Fruit fly (Drosophila melanogaster) whole organism, embryonic: ENCODE data around the gene CG13097.
A peak's percentile ranks its signal among the peaks of the same experiment; 100 is the strongest.

ENCODE experiments used
- CG10321 ChIP-seq: fragments of 200-800 bp; sonication (Bioruptor generic); IDR thresholded peaks from 2 replicates; pipeline ENCODE4 v1.3.6; 2022; ENCODE audit warnings: missing biosample characterization, missing genetic modification characterization
- CG10543 ChIP-seq: fragments of 200-800 bp; sonication (Bioruptor generic); optimal IDR thresholded peaks from 3 replicates; lab custom pipeline; 2017; ENCODE audit warnings: missing biosample characterization, mild to moderate bottlenecking, missing genetic modification characterization, moderate library complexity
- CG11696 ChIP-seq: fragments of 200-800 bp; sonication (Bioruptor generic); IDR thresholded peaks from 2 replicates; pipeline ENCODE4 v1.3.6; 2022; ENCODE audit warnings: missing biosample characterization, missing genetic modification characterization
- CG12219 ChIP-seq: fragments of 200-800 bp; sonication (Bioruptor generic); optimal IDR thresholded peaks from 3 replicates; lab custom pipeline; 2018; ENCODE audit warnings: missing biosample characterization, mild to moderate bottlenecking, missing genetic modification characterization
- CG1233 ChIP-seq: fragments of 200-800 bp; sonication (Bioruptor generic); optimal IDR thresholded peaks from 4 replicates; lab custom pipeline; 2018; ENCODE audit warnings: missing biosample characterization, mild to moderate bottlenecking, missing genetic modification characterization
- CG13894 ChIP-seq: fragments of 200-800 bp; sonication (Bioruptor generic); optimal IDR thresholded peaks from 3 replicates; lab custom pipeline; 2018; ENCODE audit warnings: missing biosample characterization, mild to moderate bottlenecking, missing genetic modification characterization, moderate library complexity
- CG14014 ChIP-seq: fragments of 200-800 bp; sonication (Bioruptor generic); IDR thresholded peaks from 2 replicates; pipeline ENCODE4 v1.3.6; 2022; ENCODE audit warnings: missing biosample characterization, missing genetic modification characterization
- CG15011 ChIP-seq: fragments of 200-800 bp; sonication (Bioruptor generic); optimal IDR thresholded peaks from 3 replicates; lab custom pipeline; 2018; ENCODE audit warnings: missing biosample characterization, mild to moderate bottlenecking, missing genetic modification characterization
- CG31365 ChIP-seq: fragments of 200-800 bp; sonication (Bioruptor generic); optimal IDR thresholded peaks from 2 replicates; lab custom pipeline; 2018; ENCODE audit warnings: missing biosample characterization, mild to moderate bottlenecking, missing genetic modification characterization
- CG34376 ChIP-seq: fragments of 200-800 bp; sonication (Bioruptor generic); optimal IDR thresholded peaks from 2 replicates; lab custom pipeline; 2018; ENCODE audit warnings: missing biosample characterization, mild to moderate bottlenecking, missing genetic modification characterization
- CG5180 ChIP-seq: fragments of 200-800 bp; sonication (Bioruptor generic); optimal IDR thresholded peaks from 3 replicates; lab custom pipeline; 2017; ENCODE audit warnings: missing biosample characterization, missing genetic modification characterization, mild to moderate bottlenecking, moderate library complexity, missing genetic modification reagents
- CG7839 ChIP-seq: fragments of 200-800 bp; sonication (Bioruptor generic); optimal IDR thresholded peaks from 3 replicates; lab custom pipeline; 2018; ENCODE audit warnings: missing biosample characterization, mild to moderate bottlenecking, missing genetic modification characterization, moderate library complexity
- CG7987 ChIP-seq: fragments of 200-800 bp; sonication (Bioruptor generic); optimal IDR thresholded peaks from 2 replicates; lab custom pipeline; 2018; ENCODE audit warnings: missing biosample characterization, mild to moderate bottlenecking, missing genetic modification characterization, moderate library complexity
- CG9727 ChIP-seq: fragments of 200-800 bp; sonication (Bioruptor generic); optimal IDR thresholded peaks from 3 replicates; lab custom pipeline; 2017; ENCODE audit warnings: missing biosample characterization, mild to moderate bottlenecking, missing genetic modification characterization
- CoRest ChIP-seq: fragments of 200-800 bp; sonication (Bioruptor generic); optimal IDR thresholded peaks from 3 replicates; lab custom pipeline; 2018; ENCODE audit warnings: missing biosample characterization, mild to moderate bottlenecking, missing genetic modification characterization, moderate library complexity
- D19A ChIP-seq: fragments of 200-800 bp; optimal IDR thresholded peaks from 3 replicates; lab custom pipeline; 2019; ENCODE audit warnings: missing biosample characterization, mild to moderate bottlenecking, missing genetic modification characterization, moderate library complexity
- H15 ChIP-seq: fragments of 200-800 bp; sonication (Bioruptor generic); IDR thresholded peaks from 3 replicates; pipeline ENCODE4 v1.3.6; 2022; ENCODE audit warnings: missing biosample characterization, missing genetic modification characterization
- H2.0 ChIP-seq: fragments of 200-800 bp; sonication (Bioruptor generic); IDR thresholded peaks from 2 replicates; pipeline ENCODE4 v1.3.6; 2022; ENCODE audit warnings: missing biosample characterization, missing genetic modification characterization
- HLHmδ ChIP-seq: fragments of 200-800 bp; sonication (Bioruptor generic); optimal IDR thresholded peaks from 2 replicates; lab custom pipeline; 2018; ENCODE audit warnings: missing biosample characterization, mild to moderate bottlenecking, missing genetic modification characterization, moderate library complexity
- Hmr ChIP-seq: fragments of 200-800 bp; sonication (Bioruptor generic); optimal IDR thresholded peaks from 3 replicates; lab custom pipeline; 2017; ENCODE audit warnings: mild to moderate bottlenecking, missing biosample characterization, missing genetic modification reagents, missing genetic modification characterization
- Hr3 ChIP-seq: fragments of 200-800 bp; sonication (Bioruptor generic); optimal IDR thresholded peaks from 3 replicates; lab custom pipeline; 2016; ENCODE audit warnings: missing biosample characterization, missing genetic modification characterization
- Mes4 ChIP-seq: fragments of 200-800 bp; sonication (Bioruptor generic); optimal IDR thresholded peaks from 2 replicates; lab custom pipeline; 2016; ENCODE audit warnings: missing biosample characterization, missing genetic modification characterization
- Nf-YA ChIP-seq: fragments of 200-800 bp; sonication (Bioruptor generic); IDR thresholded peaks from 2 replicates; pipeline ENCODE4 v1.3.6; 2022; ENCODE audit warnings: missing biosample characterization, missing genetic modification characterization
- Oli ChIP-seq: fragments of 200-800 bp; sonication (Bioruptor generic); optimal IDR thresholded peaks from 2 replicates; lab custom pipeline; 2018; ENCODE audit warnings: missing biosample characterization, mild to moderate bottlenecking, missing genetic modification characterization, moderate library complexity
- Optix ChIP-seq: fragments of 200-800 bp; sonication (Bioruptor generic); IDR thresholded peaks from 3 replicates; pipeline ENCODE4 v1.3.6; 2022; ENCODE audit warnings: missing biosample characterization, missing genetic modification characterization
- Rfx ChIP-seq: fragments of 200-800 bp; sonication (Bioruptor generic); IDR thresholded peaks from 2 replicates; pipeline ENCODE4 v1.3.6; 2022; ENCODE audit warnings: missing biosample characterization, missing genetic modification characterization
- Sin3A ChIP-seq: fragments of >200 bp; optimal IDR thresholded peaks from 2 replicates; lab custom pipeline; 2018
- Sox100B ChIP-seq: fragments of 200-800 bp; sonication (Bioruptor generic); optimal IDR thresholded peaks from 3 replicates; lab custom pipeline; 2018; ENCODE audit warnings: missing biosample characterization, mild to moderate bottlenecking, missing genetic modification characterization
- Xbp1 ChIP-seq: fragments of 200-800 bp; sonication (Bioruptor generic); optimal IDR thresholded peaks from 3 replicates; lab custom pipeline; 2016; ENCODE audit warnings: missing biosample characterization, mild to moderate bottlenecking, missing genetic modification characterization
- ab ChIP-seq: fragments of 200-800 bp; sonication (Bioruptor generic); optimal IDR thresholded peaks from 2 replicates; lab custom pipeline; 2016; ENCODE audit warnings: missing biosample characterization, missing genetic modification characterization
- bab2 ChIP-seq: fragments of 200-800 bp; sonication (Bioruptor generic); optimal IDR thresholded peaks from 2 replicates; lab custom pipeline; 2016; ENCODE audit warnings: missing biosample characterization, missing genetic modification characterization
- cg ChIP-seq: fragments of 200-800 bp; sonication (Bioruptor generic); optimal IDR thresholded peaks from 3 replicates; lab custom pipeline; 2019; ENCODE audit warnings: missing biosample characterization, mild to moderate bottlenecking, missing genetic modification characterization, moderate library complexity
- ci ChIP-seq: fragments of 200-800 bp; sonication (Bioruptor generic); IDR thresholded peaks from 3 replicates; pipeline ENCODE4 v1.3.6; 2022; ENCODE audit warnings: missing biosample characterization, missing genetic modification characterization
- dmrt11E ChIP-seq: fragments of 200-800 bp; sonication (Bioruptor generic); optimal IDR thresholded peaks from 3 replicates; lab custom pipeline; 2018; ENCODE audit warnings: missing biosample characterization, mild to moderate bottlenecking, missing genetic modification characterization, moderate library complexity
- en ChIP-seq: fragments of 200-800 bp; sonication (Bioruptor generic); optimal IDR thresholded peaks from 2 replicates; lab custom pipeline; 2016; ENCODE audit warnings: missing biosample characterization, missing genetic modification characterization
- eve ChIP-seq, 2 experiments: fragments of >200 bp; optimal IDR thresholded peaks; 2 replicates each; lab custom pipeline; 2017; ENCODE audit warnings: missing biosample characterization in 2 of 2, missing genetic modification characterization in 2 of 2
- eyg ChIP-seq: fragments of 200-800 bp; sonication (Bioruptor generic); optimal IDR thresholded peaks from 3 replicates; lab custom pipeline; 2016; ENCODE audit warnings: missing biosample characterization, missing genetic modification characterization
- fu2 ChIP-seq: fragments of 200-800 bp; sonication (Bioruptor generic); optimal IDR thresholded peaks from 2 replicates; lab custom pipeline; 2016; ENCODE audit warnings: missing biosample characterization, missing genetic modification characterization
- gce ChIP-seq: fragments of 200-800 bp; sonication (Bioruptor generic); IDR thresholded peaks from 3 replicates; pipeline ENCODE4 v1.3.6; 2022; ENCODE audit warnings: missing biosample characterization, missing genetic modification characterization
- klu ChIP-seq: fragments of 200-800 bp; sonication (Bioruptor generic); IDR thresholded peaks from 2 replicates; pipeline ENCODE4 v1.3.6; 2022; ENCODE audit warnings: missing biosample characterization, missing genetic modification characterization
- lilli ChIP-seq: fragments of 200-800 bp; sonication (Bioruptor generic); optimal IDR thresholded peaks from 3 replicates; lab custom pipeline; 2016; ENCODE audit warnings: missing biosample characterization, missing genetic modification characterization
- nom ChIP-seq: fragments of 200-800 bp; sonication (Bioruptor generic); optimal IDR thresholded peaks from 2 replicates; lab custom pipeline; 2017; ENCODE audit warnings: missing biosample characterization, missing genetic modification characterization, mild to moderate bottlenecking, moderate library complexity, missing genetic modification reagents
- p53 ChIP-seq: fragments of 200-800 bp; sonication (Bioruptor generic); optimal IDR thresholded peaks from 2 replicates; lab custom pipeline; 2016; ENCODE audit warnings: missing biosample characterization, missing genetic modification characterization
- pan ChIP-seq, 4 experiments: fragments of >200 bp in 3 of 4; fragments of 200-800 bp in 1 of 4; sonication (Bioruptor generic) in 1 of 4; optimal IDR thresholded peaks in 3 of 4; IDR thresholded peaks in 1 of 4; 2 replicates each; pipeline versions ENCODE4 v1.3.6 to Lab custom; 2017 to 2022; ENCODE audit warnings: missing biosample characterization in 2 of 4, missing genetic modification characterization in 2 of 4, mixed read lengths in 1 of 4
- repo ChIP-seq: fragments of 200-800 bp; sonication (Bioruptor generic); optimal IDR thresholded peaks from 2 replicates; lab custom pipeline; 2016; ENCODE audit warnings: missing biosample characterization, missing genetic modification characterization
- sd ChIP-seq: fragments of 200-800 bp; sonication (Bioruptor generic); optimal IDR thresholded peaks from 3 replicates; lab custom pipeline; 2018; ENCODE audit warnings: missing biosample characterization, mild to moderate bottlenecking, missing genetic modification characterization, moderate library complexity
- tgo ChIP-seq: fragments of 200-800 bp; sonication (Bioruptor generic); IDR thresholded peaks from 3 replicates; pipeline ENCODE4 v1.3.6; 2022; ENCODE audit warnings: missing biosample characterization, missing genetic modification characterization
- tio ChIP-seq: fragments of 200-800 bp; sonication (Bioruptor generic); optimal IDR thresholded peaks from 2 replicates; lab custom pipeline; 2017; ENCODE audit warnings: missing biosample characterization, missing genetic modification characterization, inconsistent platforms
- trh ChIP-seq: fragments of 200-800 bp; sonication (Bioruptor generic); optimal IDR thresholded peaks from 2 replicates; lab custom pipeline; 2016; ENCODE audit warnings: missing biosample characterization, missing genetic modification characterization

CG13097 gene

DNA sequence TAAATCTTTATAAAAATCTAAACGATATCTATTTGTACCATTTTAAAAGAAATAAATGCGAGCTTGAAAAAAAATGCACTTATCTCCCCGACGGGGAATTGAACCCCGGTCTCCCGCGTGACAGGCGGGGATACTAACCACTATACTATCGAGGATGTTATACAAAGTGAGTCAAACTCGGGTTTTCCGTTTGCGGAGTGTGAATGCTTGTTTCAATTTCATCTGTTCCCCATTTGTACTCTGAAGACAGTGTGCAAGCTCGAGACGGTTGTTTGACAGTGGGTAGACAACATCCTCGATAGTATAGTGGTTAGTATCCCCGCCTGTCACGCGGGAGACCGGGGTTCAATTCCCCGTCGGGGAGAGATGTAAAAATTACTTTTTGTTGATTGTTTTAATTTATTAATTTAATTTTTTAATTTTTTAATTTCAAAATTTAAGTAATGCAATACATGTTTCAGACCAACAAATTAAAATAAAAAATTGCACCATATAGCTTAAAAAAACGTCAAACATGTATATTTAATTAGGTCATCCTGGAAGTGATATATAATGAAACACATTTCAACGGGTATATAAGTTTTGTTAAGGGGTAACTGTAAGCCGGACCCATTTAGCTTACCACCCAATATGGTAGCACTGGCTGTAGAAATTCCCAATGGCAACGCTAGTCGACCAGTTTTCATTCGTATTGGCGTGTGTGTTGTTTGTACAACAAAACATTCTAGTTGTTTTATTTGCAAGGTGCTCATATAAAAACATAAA, 27.0 kb upstream of the CG13097 start, which contains the start of gene Sema1a (continued):
- peak; percentile 22 for TF ChIP-seq ab (GFP tag; lab: Kevin White, UChicago)
- TF ChIP-seq CG1233 = peak; percentile 28
- TF ChIP-seq Oli (tag; lab: Kevin White, UChicago) = peak; percentile 74
- peak; percentile 71 for TF ChIP-seq lilli (GFP tag; lab: Kevin White, UChicago)
- peak; percentile 18 for TF ChIP-seq dmrt11E
- TF ChIP-seq Mes4 = peak; percentile 53
- TF ChIP-seq H15 (GFP tag; lab: Robert Waterston, UW) = peak; percentile 59; the same call in 1 of the 3 replicates
- no peak for TF ChIP-seq Sox100B
- TF ChIP-seq Optix = no peak; the same call in 2 of the 3 replicates
- peak; percentile 22 for TF ChIP-seq fu2 (GFP tag; lab: Kevin White, UChicago)
- TF ChIP-seq HLHmδ (GFP tag; lab: Kevin White, UChicago) = no peak
- peak; percentile 64 for TF ChIP-seq CG7839 (tag; lab: Kevin White, UChicago)
- peak in 1 of 2 experiments; percentile 54 for TF ChIP-seq pan (optimal IDR thresholded peaks at IDR 0.05; lab: Kevin White, UChicago)
- TF ChIP-seq pan (GFP tag; optimal IDR thresholded peaks at IDR 0.05 in 1 of 2, IDR thresholded peaks at IDR 0.05 in 1 of 2) = peak in 1 of 2 experiments; percentile 81
- peak; percentile 87 for TF ChIP-seq CoRest (tag; lab: Kevin White, UChicago)
- no peak for TF ChIP-seq p53 (GFP tag; lab: Kevin White, UChicago)
- 0 out of 2 replicates have a peak, but pooled peaks have one; percentile 44 for TF ChIP-seq CG11696 (GFP tag; lab: Robert Waterston, UW)
- TF ChIP-seq eyg (GFP tag; lab: Kevin White, UChicago) = peak; percentile 24
- peak; percentile 67 for TF ChIP-seq Hmr
- TF ChIP-seq CG34376 = peak; percentile 25
- peak; percentile 18 for TF ChIP-seq nom (GFP tag; lab: Kevin White, UChicago)
- TF ChIP-seq Nf-YA = peak; percentile 66; the same call in 1 of the 2 replicates
- TF ChIP-seq CG10543 (GFP tag; lab: Kevin White, UChicago) = peak; percentile 42
- peak; percentile 65 for TF ChIP-seq Xbp1 (GFP tag; lab: Kevin White, UChicago)
- TF ChIP-seq bab2 = peak; percentile 15
- TF ChIP-seq CG14014 = peak; percentile 75
- TF ChIP-seq CG7987 = peak; percentile 43
- TF ChIP-seq ci (GFP tag; lab: Robert Waterston, UW) = peak; percentile 89
- no peak for TF ChIP-seq tio
- no peak for TF ChIP-seq Sin3A (lab: Kevin White, UChicago)
- TF ChIP-seq Rfx (GFP tag; lab: Robert Waterston, UW) = peak; percentile 82
- TF ChIP-seq CG31365 = no peak
- peak; percentile 37; the same call in 1 of the 2 replicates for TF ChIP-seq CG10321 (GFP tag; lab: Robert Waterston, UW)
- TF ChIP-seq CG15011 (GFP tag; lab: Kevin White, UChicago) = no peak
- TF ChIP-seq trh (GFP tag; lab: Kevin White, UChicago) = no peak
- peak; percentile 30 for TF ChIP-seq CG9727 (GFP tag; lab: Kevin White, UChicago)
- no peak for TF ChIP-seq klu
- peak; percentile 62 for TF ChIP-seq cg (GFP tag; lab: Kevin White, UChicago)
- TF ChIP-seq eve (GFP tag; optimal IDR thresholded peaks at IDR 0.05; lab: Kevin White, UChicago) = peak in 1 of 2 experiments; percentile 53
- TF ChIP-seq repo = peak; percentile 46
- TF ChIP-seq D19A (tag; lab: Kevin White, UChicago) = peak; percentile 88
- peak; percentile 52 for TF ChIP-seq tgo (GFP tag; lab: Robert Waterston, UW)
- TF ChIP-seq CG12219 (GFP tag; lab: Kevin White, UChicago) = peak; percentile 59
- TF ChIP-seq CG5180 (GFP tag; lab: Kevin White, UChicago) = no peak
- TF ChIP-seq en (GFP tag; lab: Kevin White, UChicago) = peak; percentile 15
- peak; percentile 88 for TF ChIP-seq sd (tag; lab: Kevin White, UChicago)
- peak; percentile 25 for TF ChIP-seq CG13894
- TF ChIP-seq Hr3 (GFP tag; lab: Kevin White, UChicago) = peak; percentile 47
- TF ChIP-seq gce (GFP tag; lab: Robert Waterston, UW) = no peak
- TF ChIP-seq H2.0 (GFP tag; lab: Robert Waterston, UW) = peak; percentile 76
